Fruit fly (Drosophila melanogaster) whole organism, embryonic: ENCODE measurements around the gene mthl1.

Experiments
- Atf-2 ChIP-seq: fragments of 200-800 bp; sonication (Bioruptor generic); optimal IDR thresholded peaks from 2 replicates; lab custom pipeline; 2016; ENCODE audit warnings: missing biosample characterization, missing genetic modification characterization
- B-H1 ChIP-seq: fragments of 200-800 bp; sonication (Bioruptor generic); IDR thresholded peaks from 3 replicates; pipeline ENCODE4 v1.3.6; 2022; ENCODE audit warnings: missing biosample characterization, missing genetic modification characterization
- CG12769 ChIP-seq: fragments of 200-800 bp; sonication (Bioruptor generic); optimal IDR thresholded peaks from 2 replicates; lab custom pipeline; 2019; ENCODE audit warnings: missing biosample characterization, mild to moderate bottlenecking, missing genetic modification characterization, moderate library complexity
- CG14014 ChIP-seq: fragments of 200-800 bp; sonication (Bioruptor generic); IDR thresholded peaks from 2 replicates; pipeline ENCODE4 v1.3.6; 2022; ENCODE audit warnings: missing biosample characterization, missing genetic modification characterization
- CG15073 ChIP-seq: fragments of 200-800 bp; sonication (Bioruptor generic); optimal IDR thresholded peaks from 2 replicates; lab custom pipeline; 2016; ENCODE audit warnings: missing biosample characterization, missing genetic modification characterization
- CG17186 ChIP-seq: fragments of 200-800 bp; sonication (Bioruptor generic); optimal IDR thresholded peaks from 3 replicates; lab custom pipeline; 2017; ENCODE audit warnings: missing biosample characterization, missing genetic modification reagents, missing genetic modification characterization
- CG17359 ChIP-seq: fragments of 200-800 bp; sonication (Bioruptor generic); optimal IDR thresholded peaks from 3 replicates; lab custom pipeline; 2018; ENCODE audit warnings: missing biosample characterization, mild to moderate bottlenecking, missing genetic modification characterization, moderate library complexity
- CG2712 ChIP-seq: fragments of 200-800 bp; optimal IDR thresholded peaks from 3 replicates; lab custom pipeline; 2019; ENCODE audit warnings: missing biosample characterization, mild to moderate bottlenecking, missing genetic modification characterization, moderate library complexity
- CG4854 ChIP-seq: fragments of 200-800 bp; sonication (Bioruptor generic); optimal IDR thresholded peaks from 2 replicates; lab custom pipeline; 2016; ENCODE audit warnings: missing biosample characterization, missing genetic modification characterization, inconsistent platforms
- CG6175 ChIP-seq: fragments of 200-800 bp; sonication (Bioruptor generic); IDR thresholded peaks from 3 replicates; pipeline ENCODE4 v1.3.6; 2022; ENCODE audit warnings: missing biosample characterization, missing genetic modification characterization
- CG6689 ChIP-seq: fragments of 200-800 bp; sonication (Bioruptor generic); IDR thresholded peaks from 2 replicates; pipeline ENCODE4 v1.3.6; 2022; ENCODE audit warnings: missing biosample characterization, missing genetic modification characterization
- CG7357 ChIP-seq: fragments of 200-800 bp; sonication (Bioruptor generic); IDR thresholded peaks from 3 replicates; pipeline ENCODE4 v1.3.6; 2022; ENCODE audit warnings: missing biosample characterization, missing genetic modification characterization
- CG7745 ChIP-seq: fragments of 200-800 bp; sonication (Bioruptor generic); optimal IDR thresholded peaks from 2 replicates; lab custom pipeline; 2018; ENCODE audit warnings: missing biosample characterization, mild to moderate bottlenecking, missing genetic modification characterization, moderate library complexity
- D ChIP-seq, 2 experiments: fragments of 200-800 bp in 1 of 2; fragments of >200 bp in 1 of 2; sonication (Bioruptor generic) in 1 of 2; optimal IDR thresholded peaks; 2 replicates in 1 of 2; 3 replicates in 1 of 2; lab custom pipeline; 2017; ENCODE audit warnings: mild to moderate bottlenecking in 1 of 2, missing biosample characterization in 1 of 2, missing genetic modification characterization in 1 of 2, missing genetic modification reagents in 1 of 2
- Doc3 ChIP-seq: fragments of 200-800 bp; sonication (Bioruptor generic); IDR thresholded peaks from 3 replicates; pipeline ENCODE4 v1.3.6; 2022; ENCODE audit warnings: missing biosample characterization, missing genetic modification characterization; ENCODE audit not compliant: partially characterized antibody
- Gug ChIP-seq: fragments of 200-800 bp; sonication (Bioruptor generic); IDR thresholded peaks from 4 replicates; pipeline ENCODE4 v1.3.6; 2022; ENCODE audit warnings: missing biosample characterization, missing genetic modification characterization
- H15 ChIP-seq: fragments of 200-800 bp; sonication (Bioruptor generic); IDR thresholded peaks from 3 replicates; pipeline ENCODE4 v1.3.6; 2022; ENCODE audit warnings: missing biosample characterization, missing genetic modification characterization
- Med ChIP-seq: fragments of 200-800 bp; sonication (Bioruptor generic); peaks from one replicate; lab custom pipeline; 2016; ENCODE audit warnings: missing biosample characterization, missing genetic modification characterization, mild to moderate bottlenecking, inconsistent platforms, moderate library complexity
- NC2α ChIP-seq: fragments of 200-800 bp; sonication (Bioruptor generic); optimal IDR thresholded peaks from 2 replicates; lab custom pipeline; 2016; ENCODE audit warnings: missing biosample characterization, missing genetic modification characterization
- Nf-YA ChIP-seq: fragments of 200-800 bp; sonication (Bioruptor generic); IDR thresholded peaks from 2 replicates; pipeline ENCODE4 v1.3.6; 2022; ENCODE audit warnings: missing biosample characterization, missing genetic modification characterization
- Ptx1 ChIP-seq: fragments of 200-800 bp; sonication (Bioruptor generic); IDR thresholded peaks from 2 replicates; pipeline ENCODE4 v1.3.6; 2022; ENCODE audit warnings: missing biosample characterization, missing genetic modification characterization
- Rx ChIP-seq: fragments of 200-800 bp; sonication (Bioruptor generic); IDR thresholded peaks from 2 replicates; pipeline ENCODE4 v1.3.6; 2022; ENCODE audit warnings: missing biosample characterization, missing genetic modification characterization
- Sox102F ChIP-seq: fragments of 200-800 bp; sonication (Bioruptor generic); optimal IDR thresholded peaks from 2 replicates; lab custom pipeline; 2018; ENCODE audit warnings: missing biosample characterization, mild to moderate bottlenecking, missing genetic modification characterization, moderate library complexity
- Ssrp ChIP-seq: fragments of 200-800 bp; sonication (Bioruptor generic); optimal IDR thresholded peaks from 2 replicates; lab custom pipeline; 2018; ENCODE audit warnings: missing biosample characterization, mild to moderate bottlenecking, missing genetic modification characterization, moderate library complexity
- abd-A ChIP-seq: fragments of 200-800 bp; sonication (Bioruptor generic); optimal IDR thresholded peaks from 3 replicates; lab custom pipeline; 2019; ENCODE audit warnings: missing biosample characterization, mild to moderate bottlenecking, missing genetic modification characterization, moderate library complexity
- bsh ChIP-seq, 2 experiments: fragments of 200-800 bp; sonication (Bioruptor generic); optimal IDR thresholded peaks; 2 replicates each; lab custom pipeline; 2017 to 2018; ENCODE audit warnings: mild to moderate bottlenecking in 2 of 2, missing biosample characterization in 2 of 2, missing genetic modification characterization in 2 of 2, moderate library complexity in 1 of 2
- caup ChIP-seq: fragments of 200-800 bp; sonication (Bioruptor generic); optimal IDR thresholded peaks from 3 replicates; lab custom pipeline; 2017; ENCODE audit warnings: missing biosample characterization, mild to moderate bottlenecking, missing genetic modification characterization, moderate library complexity; ENCODE audit not compliant: severe bottlenecking
- dimm ChIP-seq: fragments of 200-800 bp; sonication (Bioruptor generic); IDR thresholded peaks from 2 replicates; pipeline ENCODE4 v1.3.6; 2022; ENCODE audit warnings: missing biosample characterization, missing genetic modification characterization
- eyg ChIP-seq: fragments of 200-800 bp; sonication (Bioruptor generic); optimal IDR thresholded peaks from 3 replicates; lab custom pipeline; 2016; ENCODE audit warnings: missing biosample characterization, missing genetic modification characterization
- inv ChIP-seq: fragments of 200-800 bp; sonication (Bioruptor generic); IDR thresholded peaks from 2 replicates; pipeline ENCODE4 v1.3.6; 2022; ENCODE audit warnings: missing biosample characterization, missing genetic modification characterization; ENCODE audit not compliant: partially characterized antibody
- lilli ChIP-seq: fragments of 200-800 bp; sonication (Bioruptor generic); optimal IDR thresholded peaks from 3 replicates; lab custom pipeline; 2016; ENCODE audit warnings: missing biosample characterization, missing genetic modification characterization
- pfk ChIP-seq: fragments of 200-800 bp; sonication (Bioruptor generic); optimal IDR thresholded peaks from 2 replicates; lab custom pipeline; 2018; ENCODE audit warnings: missing biosample characterization, mild to moderate bottlenecking, missing genetic modification characterization, moderate library complexity
- pnt ChIP-seq: fragments of 200-800 bp; sonication (Bioruptor generic); optimal IDR thresholded peaks from 3 replicates; lab custom pipeline; 2016; ENCODE audit warnings: missing biosample characterization, missing genetic modification characterization
- prd ChIP-seq, 3 experiments: fragments of >200 bp in 2 of 3; fragments of 200-800 bp in 1 of 3; sonication (Bioruptor generic) in 1 of 3; optimal IDR thresholded peaks in 2 of 3; IDR thresholded peaks in 1 of 3; 2 replicates in 2 of 3; 3 replicates in 1 of 3; pipeline versions ENCODE4 v1.3.6 to Lab custom; 2017 to 2022; ENCODE audit warnings: missing biosample characterization in 1 of 3, missing genetic modification characterization in 1 of 3
- pzg ChIP-seq: fragments of 200-800 bp; sonication (Bioruptor generic); optimal IDR thresholded peaks from 3 replicates; lab custom pipeline; 2018; ENCODE audit warnings: missing biosample characterization, mild to moderate bottlenecking, missing genetic modification characterization, moderate library complexity
- run ChIP-seq: fragments of 200-800 bp; sonication (Bioruptor generic); optimal IDR thresholded peaks from 3 replicates; lab custom pipeline; 2018; ENCODE audit warnings: missing biosample characterization, mild to moderate bottlenecking, missing genetic modification characterization
- salm ChIP-seq: fragments of 200-800 bp; sonication (Bioruptor generic); optimal IDR thresholded peaks from 2 replicates; lab custom pipeline; 2018; ENCODE audit warnings: missing biosample characterization, mild to moderate bottlenecking, missing genetic modification characterization
- sc ChIP-seq, 3 experiments: fragments of >200 bp in 2 of 3; fragments of 200-800 bp in 1 of 3; sonication (Bioruptor generic) in 1 of 3; optimal IDR thresholded peaks; 2 replicates in 2 of 3; 3 replicates in 1 of 3; lab custom pipeline; 2017; ENCODE audit warnings: mild to moderate bottlenecking in 1 of 3, missing biosample characterization in 1 of 3, missing genetic modification characterization in 1 of 3, missing genetic modification reagents in 1 of 3
- sens-2 ChIP-seq: fragments of 200-800 bp; sonication (Bioruptor generic); IDR thresholded peaks from 2 replicates; pipeline ENCODE4 v1.3.6; 2022; ENCODE audit warnings: missing biosample characterization, missing genetic modification characterization
- slou ChIP-seq: fragments of 200-800 bp; sonication (Bioruptor generic); optimal IDR thresholded peaks from 3 replicates; lab custom pipeline; 2016; ENCODE audit warnings: missing biosample characterization, missing genetic modification characterization
- sna ChIP-seq: fragments of 200-800 bp; sonication (Bioruptor generic); IDR thresholded peaks from 2 replicates; pipeline ENCODE4 v1.3.6; 2022; ENCODE audit warnings: missing biosample characterization, missing genetic modification characterization; ENCODE audit not compliant: partially characterized antibody
- so ChIP-seq: fragments of 200-800 bp; sonication (Bioruptor generic); IDR thresholded peaks from 3 replicates; pipeline ENCODE4 v1.3.6; 2022; ENCODE audit warnings: missing biosample characterization, missing genetic modification characterization
- ssp ChIP-seq: fragments of 200-800 bp; sonication (Bioruptor generic); IDR thresholded peaks from 2 replicates; pipeline ENCODE4 v1.3.6; 2022; ENCODE audit warnings: missing biosample characterization, missing genetic modification characterization
- tgo ChIP-seq: fragments of 200-800 bp; sonication (Bioruptor generic); IDR thresholded peaks from 3 replicates; pipeline ENCODE4 v1.3.6; 2022; ENCODE audit warnings: missing biosample characterization, missing genetic modification characterization
- twi ChIP-seq: fragments of 200-800 bp; optimal IDR thresholded peaks from 2 replicates; lab custom pipeline; 2019; ENCODE audit warnings: missing biosample characterization, mild to moderate bottlenecking, missing genetic modification characterization, moderate library complexity
- unpg ChIP-seq: fragments of 200-800 bp; sonication (Bioruptor generic); optimal IDR thresholded peaks from 3 replicates; lab custom pipeline; 2018; ENCODE audit warnings: missing biosample characterization, mild to moderate bottlenecking, missing genetic modification characterization, moderate library complexity

mthl1 gene

dm6 chrX:16650078-16651063 lies 9.6 kb downstream of the mthl1 start (continued):
- TF ChIP-seq B-H1 (GFP tag; lab: Robert Waterston, UW) (peak; percentile 68; the same call in 2 of the 3 replicates), CG7357 (GFP tag; lab: Robert Waterston, UW) (peak; percentile 67; the same call in 2 of the 3 replicates), CG17359 (peak; percentile 9), abd-A (tag; lab: Kevin White, UChicago) (peak; percentile 5), Ssrp (tag; lab: Kevin White, UChicago) (peak; percentile 3), tgo (GFP tag; lab: Robert Waterston, UW) (peak; percentile 60; the same call in 2 of the 3 replicates), Atf-2 (GFP tag; lab: Kevin White, UChicago) (no peak), NC2α (GFP tag; lab: Kevin White, UChicago) (no peak), CG7745 (tag; lab: Kevin White, UChicago) (no peak), unpg (GFP tag; lab: Kevin White, UChicago) (peak; percentile 10), ssp (GFP tag; lab: Robert Waterston, UW) (no peak), pfk (GFP tag; lab: Kevin White, UChicago) (no peak), bsh (GFP tag; optimal IDR thresholded peaks at IDR 0.05; lab: Kevin White, UChicago) (no peak), prd (optimal IDR thresholded peaks at IDR 0.05; lab: Kevin White, UChicago) (no peak), prd (GFP tag; IDR thresholded peaks at IDR 0.05; lab: Robert Waterston, UW) (peak; percentile 26; the same call in 1 of the 3 replicates), CG12769 (peak; percentile 38), H15 (peak; percentile 64), Med (peak; percentile 97), pzg (no peak), slou (peak; percentile 43), CG2712 (peak; percentile 15), eyg (GFP tag; lab: Kevin White, UChicago) (peak; percentile 36), Doc3 (GFP tag; lab: Robert Waterston, UW) (no peak), inv (no peak), CG6175 (peak; percentile 15; the same call in 1 of the 3 replicates), sna (GFP tag; lab: Robert Waterston, UW) (no peak), pnt (peak; percentile 70), sens-2 (GFP tag; lab: Robert Waterston, UW) (peak; percentile 71), Nf-YA (GFP tag; lab: Robert Waterston, UW) (0 out of 2 replicates have a peak, but pooled peaks have one; percentile 6), Ptx1 (peak; percentile 58), run (peak; percentile 83), Sox102F (GFP tag; lab: Kevin White, UChicago) (peak; percentile 43), lilli (GFP tag; lab: Kevin White, UChicago) (peak; percentile 78), D (optimal IDR thresholded peaks at IDR 0.05; lab: Kevin White, UChicago) (no peak), D (GFP tag; optimal IDR thresholded peaks at IDR 0.05; lab: Kevin White, UChicago) (no peak), sc (optimal IDR thresholded peaks at IDR 0.05; lab: Kevin White, UChicago) (no peak), sc (GFP tag; optimal IDR thresholded peaks at IDR 0.05; lab: Kevin White, UChicago) (no peak), CG17186 (GFP tag; lab: Kevin White, UChicago) (no peak), Rx (GFP tag; lab: Robert Waterston, UW) (peak; percentile 55), so (GFP tag; lab: Robert Waterston, UW) (peak; percentile 92), CG15073 (GFP tag; lab: Kevin White, UChicago) (no peak), CG14014 (GFP tag; lab: Robert Waterston, UW) (peak; percentile 86), dimm (GFP tag; lab: Robert Waterston, UW) (peak; percentile 56; the same call in 1 of the 2 replicates), CG6689 (no peak), caup (GFP tag; lab: Kevin White, UChicago) (no peak), CG4854 (GFP tag; lab: Kevin White, UChicago) (no peak), Gug (GFP tag; lab: Robert Waterston, UW) (no peak), twi (tag; lab: Kevin White, UChicago) (no peak), salm (tag; lab: Kevin White, UChicago) (no peak)
